Worm (Caenorhabditis elegans) whole organism, early embryonic: ENCODE data around the gene mam-5.
"Not testable (repeated sequence)": the region's sequence is repeated elsewhere in the genome, so short reads cannot be mapped to it uniquely, and the experiment has no call there.

ENCODE experiments used
- B0310.2 ChIP-seq: sonication (generic microtip); optimal IDR thresholded peaks from 2 replicates; lab custom pipeline; 2016; ENCODE audit warnings: mild to moderate bottlenecking, missing genetic modification characterization, missing compliant biosample characterization
- aly-1 ChIP-seq: sonication (generic microtip); optimal IDR thresholded peaks from 2 replicates; lab custom pipeline; 2016; ENCODE audit warnings: missing genetic modification characterization, missing compliant biosample characterization
- ama-1 ChIP-seq: fragments of 150-350 bp; optimal IDR thresholded peaks from 2 replicates; lab custom pipeline; 2014
- ets-7 ChIP-seq: sonication (generic microtip); optimal IDR thresholded peaks from 2 replicates; lab custom pipeline; 2016; ENCODE audit warnings: missing genotype, missing genetic modification characterization, missing compliant biosample characterization
- flt-1 ChIP-seq: fragments of 200-800 bp; sonication (Bioruptor generic); IDR thresholded peaks from 2 replicates; pipeline ENCODE4 v1.3.6; 2022; ENCODE audit warnings: missing genetic modification characterization, missing compliant biosample characterization
- hmbx-1 ChIP-seq: sonication (generic microtip); optimal IDR thresholded peaks from 2 replicates; lab custom pipeline; 2016; ENCODE audit warnings: mild to moderate bottlenecking, missing genetic modification characterization, missing compliant biosample characterization
- hmg-4 ChIP-seq: fragments of 200-800 bp; sonication (Bioruptor generic); optimal IDR thresholded peaks from 2 replicates; lab custom pipeline; 2018; ENCODE audit warnings: mild to moderate bottlenecking, missing genetic modification characterization, missing compliant biosample characterization
- hnd-1 ChIP-seq: sonication (generic microtip); optimal IDR thresholded peaks from 2 replicates; lab custom pipeline; 2016; ENCODE audit warnings: missing genetic modification characterization, missing compliant biosample characterization
- pes-1 ChIP-seq: fragments of 200-800 bp; sonication (Bioruptor generic); IDR thresholded peaks from 2 replicates; pipeline ENCODE4 v1.3.6; 2022; ENCODE audit warnings: missing genetic modification reagents, missing genetic modification characterization, missing compliant biosample characterization
- scrt-1 ChIP-seq: fragments of 200-800 bp; sonication (Bioruptor generic); IDR thresholded peaks from 2 replicates; pipeline ENCODE4 v1.3.6; 2022; ENCODE audit warnings: missing genetic modification characterization, missing compliant biosample characterization
- sea-1 ChIP-seq: fragments of 200-800 bp; sonication (Bioruptor generic); conservative IDR thresholded peaks from 2 replicates; pipeline ENCODE4 v1.3.6; 2022; ENCODE audit warnings: missing genetic modification characterization, missing compliant biosample characterization
- tbx-11 ChIP-seq: fragments of 200-800 bp; sonication (Bioruptor generic); IDR thresholded peaks from 2 replicates; pipeline ENCODE4 v1.3.6; 2022; ENCODE audit warnings: missing genetic modification characterization, missing compliant biosample characterization
- tbx-37 ChIP-seq: fragments of 200-800 bp; sonication (Bioruptor generic); conservative IDR thresholded peaks from 2 replicates; pipeline ENCODE4 v1.3.6; 2022; ENCODE audit warnings: missing genetic modification reagents, missing genetic modification characterization, missing compliant biosample characterization

ce11 chrV:9980731-9981483 is 28.4 kb downstream of the mam-5 start, which contains the start of the genes ruvb-1 and tofu-1:
- not testable (repeated sequence) for TF ChIP-seq ama-1; hmg-4 (GFP tag; lab: Kevin White, UChicago); B0310.2 (tag; lab: Kevin White, UChicago); pes-1 (GFP tag; lab: Robert Waterston, UW); ets-7; hmbx-1 (tag; lab: Kevin White, UChicago); flt-1 (GFP tag; lab: Robert Waterston, UW); aly-1 (tag; lab: Kevin White, UChicago); hnd-1; scrt-1 (GFP tag; lab: Robert Waterston, UW); tbx-11 (GFP tag; lab: Robert Waterston, UW)
- peak; percentile 31; the same call in 1 of the 2 replicates for TF ChIP-seq tbx-37 (GFP tag; lab: Robert Waterston, UW)
- TF ChIP-seq sea-1 (GFP tag; lab: Robert Waterston, UW), result 0 out of 2 replicates have a peak, but pooled peaks have one; percentile 46
